Fruit fly (Drosophila melanogaster) whole organism, embryonic: ENCODE data around the gene CG10996.

Experiments used
- C15 ChIP-seq: fragments of 200-800 bp; sonication (Bioruptor generic); IDR thresholded peaks from 3 replicates; pipeline ENCODE4 v1.3.6; 2022; ENCODE audit warnings: missing biosample characterization, missing genetic modification characterization
- CG10979 ChIP-seq: fragments of 200-800 bp; sonication (Bioruptor generic); optimal IDR thresholded peaks from 2 replicates; lab custom pipeline; 2018; ENCODE audit warnings: missing biosample characterization, mild to moderate bottlenecking, missing genetic modification characterization, moderate library complexity
- CG12659 ChIP-seq: fragments of 200-800 bp; sonication (Bioruptor generic); optimal IDR thresholded peaks from 3 replicates; lab custom pipeline; 2017; ENCODE audit warnings: mild to moderate bottlenecking, missing biosample characterization, missing genetic modification reagents, missing genetic modification characterization
- CG13123 ChIP-seq: fragments of 200-800 bp; sonication (Bioruptor generic); optimal IDR thresholded peaks from 2 replicates; lab custom pipeline; 2016; ENCODE audit warnings: missing biosample characterization, missing genetic modification characterization
- CG15696 ChIP-seq: fragments of 200-800 bp; sonication (Bioruptor generic); optimal IDR thresholded peaks from 2 replicates; lab custom pipeline; 2019; ENCODE audit warnings: missing biosample characterization, mild to moderate bottlenecking, missing genetic modification characterization, moderate library complexity
- CG1603 ChIP-seq: fragments of 200-800 bp; sonication (Bioruptor generic); optimal IDR thresholded peaks from 2 replicates; lab custom pipeline; 2019; ENCODE audit warnings: missing biosample characterization, mild to moderate bottlenecking, missing genetic modification characterization, moderate library complexity
- CG17186 ChIP-seq: fragments of 200-800 bp; sonication (Bioruptor generic); optimal IDR thresholded peaks from 3 replicates; lab custom pipeline; 2017; ENCODE audit warnings: missing biosample characterization, missing genetic modification reagents, missing genetic modification characterization
- CG17328 ChIP-seq: fragments of 200-800 bp; sonication (Bioruptor generic); IDR thresholded peaks from 2 replicates; pipeline ENCODE4 v1.3.6; 2022; ENCODE audit warnings: missing biosample characterization, missing genetic modification characterization
- CG18262 ChIP-seq: fragments of 200-800 bp; optimal IDR thresholded peaks from 3 replicates; lab custom pipeline; 2019; ENCODE audit warnings: missing biosample characterization, mild to moderate bottlenecking, missing genetic modification characterization, moderate library complexity
- CG2129 ChIP-seq: fragments of 200-800 bp; sonication (Bioruptor generic); IDR thresholded peaks from 2 replicates; pipeline ENCODE4 v1.3.6; 2022; ENCODE audit warnings: missing biosample characterization, missing genetic modification characterization; ENCODE audit not compliant: partially characterized antibody
- CG2712 ChIP-seq: fragments of 200-800 bp; optimal IDR thresholded peaks from 3 replicates; lab custom pipeline; 2019; ENCODE audit warnings: missing biosample characterization, mild to moderate bottlenecking, missing genetic modification characterization, moderate library complexity
- CG2889 ChIP-seq: fragments of 200-800 bp; sonication (Bioruptor generic); IDR thresholded peaks from 3 replicates; pipeline ENCODE4 v1.3.6; 2022; ENCODE audit warnings: missing biosample characterization, missing genetic modification characterization
- CG32772 ChIP-seq: fragments of 200-800 bp; sonication (Bioruptor generic); IDR thresholded peaks from 2 replicates; pipeline ENCODE4 v1.3.6; 2022; ENCODE audit warnings: missing biosample characterization, missing genetic modification characterization
- CG34376 ChIP-seq: fragments of 200-800 bp; sonication (Bioruptor generic); optimal IDR thresholded peaks from 2 replicates; lab custom pipeline; 2018; ENCODE audit warnings: missing biosample characterization, mild to moderate bottlenecking, missing genetic modification characterization
- CG6254 ChIP-seq: fragments of 200-800 bp; sonication (Bioruptor generic); optimal IDR thresholded peaks from 3 replicates; lab custom pipeline; 2017; ENCODE audit warnings: mild to moderate bottlenecking, missing biosample characterization, missing genetic modification reagents, missing genetic modification characterization
- CG7786 ChIP-seq: fragments of 200-800 bp; sonication (Bioruptor generic); optimal IDR thresholded peaks from 2 replicates; lab custom pipeline; 2016; ENCODE audit warnings: missing biosample characterization, missing genetic modification characterization
- CG8765 ChIP-seq: fragments of 200-800 bp; sonication (Bioruptor generic); IDR thresholded peaks from 2 replicates; pipeline ENCODE4 v1.3.6; 2022; ENCODE audit warnings: missing biosample characterization, missing genetic modification characterization
- CG9215 ChIP-seq: fragments of 200-800 bp; sonication (Bioruptor generic); IDR thresholded peaks from 2 replicates; pipeline ENCODE4 v1.3.6; 2022; ENCODE audit warnings: missing biosample characterization, missing genetic modification characterization
- CkIIα-i1 ChIP-seq: fragments of 200-800 bp; sonication (Bioruptor generic); IDR thresholded peaks from 2 replicates; pipeline ENCODE4 v1.3.6; 2022; ENCODE audit warnings: missing biosample characterization, missing genetic modification characterization
- Drgx ChIP-seq: fragments of 200-800 bp; sonication (Bioruptor generic); IDR thresholded peaks from 2 replicates; pipeline ENCODE4 v1.3.6; 2022; ENCODE audit warnings: missing biosample characterization, missing genetic modification characterization
- H15 ChIP-seq: fragments of 200-800 bp; sonication (Bioruptor generic); IDR thresholded peaks from 3 replicates; pipeline ENCODE4 v1.3.6; 2022; ENCODE audit warnings: missing biosample characterization, missing genetic modification characterization
- HmgZ ChIP-seq: fragments of 200-800 bp; sonication (Bioruptor generic); optimal IDR thresholded peaks from 2 replicates; lab custom pipeline; 2018; ENCODE audit warnings: missing biosample characterization, mild to moderate bottlenecking, missing genetic modification characterization
- Jarid2 ChIP-seq: fragments of 200-800 bp; sonication (Bioruptor generic); optimal IDR thresholded peaks from 3 replicates; lab custom pipeline; 2017; ENCODE audit warnings: mild to moderate bottlenecking, missing biosample characterization, missing genetic modification reagents, missing genetic modification characterization
- Med ChIP-seq: fragments of 200-800 bp; sonication (Bioruptor generic); peaks from one replicate; lab custom pipeline; 2016; ENCODE audit warnings: missing biosample characterization, missing genetic modification characterization, mild to moderate bottlenecking, inconsistent platforms, moderate library complexity
- Nf-YA ChIP-seq: fragments of 200-800 bp; sonication (Bioruptor generic); IDR thresholded peaks from 2 replicates; pipeline ENCODE4 v1.3.6; 2022; ENCODE audit warnings: missing biosample characterization, missing genetic modification characterization
- Trl ChIP-seq, 3 experiments: fragments of >200 bp in 2 of 3; fragments of 200-800 bp in 1 of 3; sonication (Bioruptor generic) in 1 of 3; optimal IDR thresholded peaks; 2 replicates in 1 of 3; 3 replicates in 2 of 3; lab custom pipeline; 2016 to 2017; ENCODE audit warnings: missing biosample characterization in 1 of 3, missing genetic modification characterization in 1 of 3
- ap ChIP-seq: fragments of 200-800 bp; sonication (Bioruptor generic); IDR thresholded peaks from 2 replicates; pipeline ENCODE4 v1.3.6; 2022; ENCODE audit warnings: missing biosample characterization, missing genetic modification characterization
- corto ChIP-seq: fragments of 200-800 bp; sonication (Bioruptor generic); optimal IDR thresholded peaks from 2 replicates; lab custom pipeline; 2016; ENCODE audit warnings: missing biosample characterization, mild to moderate bottlenecking, missing genetic modification characterization, moderate library complexity
- crol ChIP-seq: fragments of 200-800 bp; sonication (Bioruptor generic); IDR thresholded peaks from 2 replicates; pipeline ENCODE4 v1.3.6; 2022; ENCODE audit warnings: missing biosample characterization, missing genetic modification characterization
- danr ChIP-seq: fragments of 200-800 bp; sonication (Bioruptor generic); IDR thresholded peaks from 2 replicates; pipeline ENCODE4 v1.3.6; 2022; ENCODE audit warnings: missing biosample characterization, missing genetic modification characterization
- dm ChIP-seq: fragments of 200-800 bp; sonication (Bioruptor generic); optimal IDR thresholded peaks from 3 replicates; lab custom pipeline; 2016; ENCODE audit warnings: missing biosample characterization, missing genetic modification characterization
- dmrt99B ChIP-seq: fragments of 200-800 bp; sonication (Bioruptor generic); optimal IDR thresholded peaks from 2 replicates; lab custom pipeline; 2018; ENCODE audit warnings: missing biosample characterization, mild to moderate bottlenecking, missing genetic modification characterization, moderate library complexity
- dysf ChIP-seq: fragments of 200-800 bp; sonication (Bioruptor generic); IDR thresholded peaks from 3 replicates; pipeline ENCODE4 v1.3.6; 2022; ENCODE audit warnings: missing biosample characterization, missing genetic modification characterization
- exex ChIP-seq: fragments of 200-800 bp; sonication (Bioruptor generic); optimal IDR thresholded peaks from 4 replicates; lab custom pipeline; 2018; ENCODE audit warnings: missing biosample characterization, mild to moderate bottlenecking, missing genetic modification characterization, moderate library complexity
- gce ChIP-seq: fragments of 200-800 bp; sonication (Bioruptor generic); IDR thresholded peaks from 3 replicates; pipeline ENCODE4 v1.3.6; 2022; ENCODE audit warnings: missing biosample characterization, missing genetic modification characterization
- gro ChIP-seq: fragments of 200-800 bp; sonication (Bioruptor generic); optimal IDR thresholded peaks from 2 replicates; lab custom pipeline; 2016; ENCODE audit warnings: missing biosample characterization, missing genetic modification characterization
- gsb-n ChIP-seq: fragments of 200-800 bp; sonication (Bioruptor generic); optimal IDR thresholded peaks from 3 replicates; lab custom pipeline; 2018; ENCODE audit warnings: missing biosample characterization, mild to moderate bottlenecking, missing genetic modification characterization
- hkb ChIP-seq, 2 experiments: fragments of 200-800 bp in 1 of 2; fragments of >200 bp in 1 of 2; sonication (Bioruptor generic) in 1 of 2; IDR thresholded peaks in 1 of 2; optimal IDR thresholded peaks in 1 of 2; 2 replicates each; pipeline versions ENCODE4 v1.3.6 to Lab custom; 2017 to 2022; ENCODE audit warnings: missing biosample characterization in 1 of 2, missing genetic modification characterization in 1 of 2
- kah ChIP-seq: fragments of 200-800 bp; sonication (Bioruptor generic); optimal IDR thresholded peaks from 2 replicates; lab custom pipeline; 2018; ENCODE audit warnings: missing biosample characterization, mild to moderate bottlenecking, missing genetic modification characterization
- kni ChIP-seq: fragments of 200-800 bp; sonication (Bioruptor generic); optimal IDR thresholded peaks from 3 replicates; lab custom pipeline; 2017; ENCODE audit warnings: mild to moderate bottlenecking, missing biosample characterization, missing genetic modification reagents, missing genetic modification characterization
- luna ChIP-seq: fragments of 200-800 bp; sonication (Bioruptor generic); optimal IDR thresholded peaks from 2 replicates; lab custom pipeline; 2016; ENCODE audit warnings: missing biosample characterization, missing genetic modification characterization
- nerfin-2 ChIP-seq: fragments of 200-800 bp; sonication (Bioruptor generic); IDR thresholded peaks from 2 replicates; pipeline ENCODE4 v1.3.6; 2022; ENCODE audit warnings: missing biosample characterization, missing genetic modification characterization; ENCODE audit not compliant: partially characterized antibody
- p53 ChIP-seq: fragments of 200-800 bp; sonication (Bioruptor generic); optimal IDR thresholded peaks from 2 replicates; lab custom pipeline; 2016; ENCODE audit warnings: missing biosample characterization, missing genetic modification characterization
- ranshi ChIP-seq: fragments of 200-800 bp; sonication (Bioruptor generic); IDR thresholded peaks from 2 replicates; pipeline ENCODE4 v1.3.6; 2022; ENCODE audit warnings: missing biosample characterization, missing genetic modification characterization
- scrt ChIP-seq: fragments of 200-800 bp; sonication (Bioruptor generic); optimal IDR thresholded peaks from 2 replicates; lab custom pipeline; 2018; ENCODE audit warnings: missing biosample characterization, mild to moderate bottlenecking, missing genetic modification characterization, moderate library complexity
- sob ChIP-seq: fragments of 200-800 bp; sonication (Bioruptor generic); IDR thresholded peaks from 2 replicates; pipeline ENCODE4 v1.3.6; 2022; ENCODE audit warnings: missing biosample characterization, missing genetic modification characterization
- trh ChIP-seq: fragments of 200-800 bp; sonication (Bioruptor generic); optimal IDR thresholded peaks from 2 replicates; lab custom pipeline; 2016; ENCODE audit warnings: missing biosample characterization, missing genetic modification characterization
- vfl ChIP-seq: fragments of 200-800 bp; sonication (Bioruptor generic); optimal IDR thresholded peaks from 2 replicates; lab custom pipeline; 2016; ENCODE audit warnings: missing biosample characterization, missing genetic modification characterization
- wek ChIP-seq: fragments of 200-800 bp; sonication (Bioruptor generic); optimal IDR thresholded peaks from 3 replicates; lab custom pipeline; 2018; ENCODE audit warnings: missing biosample characterization, mild to moderate bottlenecking, missing genetic modification characterization, moderate library complexity
- z ChIP-seq: fragments of 200-800 bp; sonication (Bioruptor generic); IDR thresholded peaks from 3 replicates; pipeline ENCODE4 v1.3.6; 2022; ENCODE audit warnings: missing biosample characterization, missing genetic modification characterization

Gene CG10996

dm6 chrX:13838892-13839291 is 41.5 kb upstream of the CG10996 start (continued):
- TF ChIP-seq wek (GFP tag; lab: Kevin White, UChicago), result no peak
- TF ChIP-seq CG13123, result peak; percentile 34
- no peak for TF ChIP-seq Jarid2
- peak; percentile 79 for TF ChIP-seq CG32772
- peak; percentile 42 for TF ChIP-seq CG15696 (tag; lab: Kevin White, UChicago)
- no peak for TF ChIP-seq crol (GFP tag; lab: Robert Waterston, UW)
- peak; percentile 63 for TF ChIP-seq CG10979 (tag; lab: Kevin White, UChicago)
- peak; percentile 30 for TF ChIP-seq HmgZ (tag; lab: Kevin White, UChicago)
- peak; percentile 69; the same call in 2 of the 3 replicates for TF ChIP-seq gce (GFP tag; lab: Robert Waterston, UW)
- TF ChIP-seq hkb (optimal IDR thresholded peaks at IDR 0.05; lab: Kevin White, UChicago), result no peak
- TF ChIP-seq hkb (GFP tag; IDR thresholded peaks at IDR 0.05; lab: Robert Waterston, UW), result peak; percentile 74
- peak; percentile 69 for TF ChIP-seq sob
- peak; percentile 21 for TF ChIP-seq trh (GFP tag; lab: Kevin White, UChicago)
- no peak for TF ChIP-seq dm
- TF ChIP-seq danr, result peak; percentile 44; the same call in 1 of the 2 replicates
- TF ChIP-seq C15, result 0 out of 3 replicates have a peak, but pooled peaks have one; percentile 35
- peak; percentile 86 for TF ChIP-seq CG1603 (tag; lab: Kevin White, UChicago)
- TF ChIP-seq kni, result no peak
- peak; percentile 44 for TF ChIP-seq gsb-n (tag; lab: Kevin White, UChicago)
- TF ChIP-seq ap (GFP tag; lab: Robert Waterston, UW), result peak; percentile 65
- peak; percentile 92 for TF ChIP-seq Drgx (GFP tag; lab: Robert Waterston, UW)
- peak; percentile 29 for TF ChIP-seq vfl (GFP tag; lab: Kevin White, UChicago)
- peak; percentile 66 for TF ChIP-seq CG2712 (tag; lab: Kevin White, UChicago)
- TF ChIP-seq luna (GFP tag; lab: Kevin White, UChicago), result no peak
- peak; percentile 55 for TF ChIP-seq gro (GFP tag; lab: Kevin White, UChicago)
- TF ChIP-seq CG7786 (GFP tag; lab: Kevin White, UChicago), result peak; percentile 84
- TF ChIP-seq CG18262, result peak; percentile 62
- peak; percentile 74 for TF ChIP-seq CG17328 (GFP tag; lab: Robert Waterston, UW)
- TF ChIP-seq Nf-YA (GFP tag; lab: Robert Waterston, UW), result peak; percentile 73
- TF ChIP-seq exex, result no peak
- TF ChIP-seq dysf (GFP tag; lab: Robert Waterston, UW), result peak; percentile 79
- TF ChIP-seq Med (GFP tag; lab: Kevin White, UChicago), result peak; percentile 96
- TF ChIP-seq ranshi (GFP tag; lab: Robert Waterston, UW), result peak; percentile 60; the same call in 1 of the 2 replicates
- TF ChIP-seq CG17186 (GFP tag; lab: Kevin White, UChicago), result peak; percentile 20
- 0 out of 3 replicates have a peak, but pooled peaks have one; percentile 37 for TF ChIP-seq z (GFP tag; lab: Robert Waterston, UW)
- peak; percentile 49 for TF ChIP-seq scrt (GFP tag; lab: Kevin White, UChicago)
- peak; percentile 30; the same call in 1 of the 2 replicates for TF ChIP-seq CG9215 (GFP tag; lab: Robert Waterston, UW)
- TF ChIP-seq CG2129 (GFP tag; lab: Robert Waterston, UW), result no peak
- peak; percentile 38 for TF ChIP-seq kah
- TF ChIP-seq corto (GFP tag; lab: Kevin White, UChicago), result peak; percentile 77
- TF ChIP-seq dmrt99B (tag; lab: Kevin White, UChicago), result peak; percentile 84
- TF ChIP-seq CG6254 (GFP tag; lab: Kevin White, UChicago), result peak; percentile 59
- TF ChIP-seq CG2889 (GFP tag; lab: Robert Waterston, UW), result peak; percentile 65; the same call in 2 of the 3 replicates
- peak; percentile 67; the same call in 2 of the 3 replicates for TF ChIP-seq H15 (GFP tag; lab: Robert Waterston, UW)
- no peak for TF ChIP-seq nerfin-2 (GFP tag; lab: Robert Waterston, UW)
- TF ChIP-seq CkIIα-i1, result no peak
- TF ChIP-seq Trl (optimal IDR thresholded peaks at IDR 0.05; lab: Kevin White, UChicago), result no peak
- TF ChIP-seq Trl (GFP tag; optimal IDR thresholded peaks at IDR 0.05; lab: Kevin White, UChicago), result peak; percentile 48
- TF ChIP-seq CG34376 (GFP tag; lab: Kevin White, UChicago), result no peak
- peak; percentile 3 for TF ChIP-seq p53 (GFP tag; lab: Kevin White, UChicago)
- peak; percentile 49; the same call in 1 of the 2 replicates for TF ChIP-seq CG8765 (GFP tag; lab: Robert Waterston, UW)
- TF ChIP-seq CG12659, result peak; percentile 50
